Worm (Caenorhabditis elegans) whole organism, midembryonic: ENCODE measurements around the gene gip-1.

ENCODE experiments used
- T22C8.4 ChIP-seq: fragments of 200-800 bp; sonication (Bioruptor generic); IDR thresholded peaks from 2 replicates; pipeline ENCODE4 v1.3.6; 2022; ENCODE audit warnings: missing genetic modification characterization, missing compliant biosample characterization
- ref-1 ChIP-seq: fragments of 200-800 bp; sonication (Bioruptor generic); conservative IDR thresholded peaks from 2 replicates; pipeline ENCODE4 v1.3.6; 2022; ENCODE audit warnings: missing genetic modification reagents, missing genetic modification characterization, missing compliant biosample characterization

DNA sequence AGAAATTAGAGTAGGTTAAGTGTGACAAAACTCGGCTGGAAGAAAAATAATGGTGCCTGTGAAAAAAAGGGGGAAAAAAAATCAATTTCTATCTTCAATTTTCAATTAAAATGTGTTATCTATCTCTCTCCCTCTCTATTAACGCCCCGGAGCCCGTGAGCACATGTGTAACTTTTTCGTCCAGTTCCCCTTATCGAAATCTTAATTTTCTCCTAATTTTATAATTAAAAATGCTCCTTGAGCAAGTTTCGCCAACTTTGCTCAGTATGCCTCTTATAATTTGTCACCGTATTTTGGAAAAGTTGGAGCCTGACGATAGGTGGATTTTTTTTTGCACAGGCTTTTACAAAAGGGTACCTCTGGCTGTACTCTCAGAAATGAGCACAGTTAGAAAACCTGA, 39.4 kb upstream of the gip-1 start, which contains the start of the genes fbxa-1 and Y54F10BM.20:
- TF ChIP-seq ref-1 (GFP tag; lab: Robert Waterston, UW) (no peak), T22C8.4 (GFP tag; lab: Robert Waterston, UW) (no peak)
